Worm (Caenorhabditis elegans) whole organism, L4/young adult: ENCODE results near the gene str-204.

Source experiments
- W03F9.2 ChIP-seq: fragments of 150-350 bp; optimal IDR thresholded peaks from 2 replicates; lab custom pipeline; 2014; ENCODE audit warnings: missing biosample characterization, missing genetic modification characterization
- dao-5 ChIP-seq: sonication (generic microtip); optimal IDR thresholded peaks from 2 replicates; lab custom pipeline; 2016; ENCODE audit warnings: missing genotype, missing genetic modification characterization, moderate library complexity, missing compliant biosample characterization
- him-1 ChIP-seq: sonication (generic microtip); optimal IDR thresholded peaks from 2 replicates; lab custom pipeline; 2016; ENCODE audit warnings: missing genotype, missing genetic modification reagents, missing genetic modification characterization, missing compliant biosample characterization

str-204 gene

ce11 chrV:7186599-7186998 is 27.1 kb downstream of the str-204 start:
- TF ChIP-seq him-1 (tag; lab: Kevin White, UChicago): no peak

ce11 chrV:7187295-7187694 is 27.8 kb downstream of the str-204 start:
- TF ChIP-seq W03F9.2 (tag; lab: Kevin White, UChicago) (no peak), him-1 (tag; lab: Kevin White, UChicago) (no peak), dao-5 (tag; lab: Kevin White, UChicago) (no peak)

- TF ChIP-seq him-1 (tag; lab: Kevin White, UChicago) (no peak), dao-5 (tag; lab: Kevin White, UChicago) (no peak), W03F9.2 (tag; lab: Kevin White, UChicago) (no peak)
Measured at ce11 chrV:7193562-7193961, 34.1 kb downstream of the str-204 start, which contains the start of gene F09G2.8. F09G2.8 (minus strand) TSS chrV:7193662.

- TF ChIP-seq W03F9.2 (tag; lab: Kevin White, UChicago) (no peak), dao-5 (tag; lab: Kevin White, UChicago) (no peak), him-1 (tag; lab: Kevin White, UChicago) (no peak)
Measured at ce11 chrV:7194818-7195217, 35.3 kb downstream of the str-204 start.

ce11 chrV:7196037-7196436 is 36.5 kb downstream of the str-204 start, which contains the start of gene attf-2:
attf-2 (minus strand) TSS chrV:7196137.
- TF ChIP-seq W03F9.2 (tag; lab: Kevin White, UChicago) (no peak), dao-5 (tag; lab: Kevin White, UChicago) (no peak), him-1 (tag; lab: Kevin White, UChicago) (no peak)

ce11 chrV:7196498-7196966 is 37.0 kb downstream of the str-204 start, which contains the start of gene F09G2.2:
F09G2.2 (plus strand) TSS chrV:7196916.
- TF ChIP-seq W03F9.2 (tag; lab: Kevin White, UChicago): peak; percentile 93
- peak; percentile 52 for TF ChIP-seq him-1 (tag; lab: Kevin White, UChicago)
- no peak for TF ChIP-seq dao-5 (tag; lab: Kevin White, UChicago)

- TF ChIP-seq him-1 (tag; lab: Kevin White, UChicago) (no peak), W03F9.2 (tag; lab: Kevin White, UChicago) (no peak), dao-5 (tag; lab: Kevin White, UChicago) (no peak)
Measured at ce11 chrV:7197036-7197435, 37.5 kb downstream of the str-204 start.

ce11 chrV:7198403-7198802 is 38.9 kb downstream of the str-204 start:
- TF ChIP-seq him-1 (tag; lab: Kevin White, UChicago) (no peak), W03F9.2 (tag; lab: Kevin White, UChicago) (no peak), dao-5 (tag; lab: Kevin White, UChicago) (no peak)

- no peak for TF ChIP-seq him-1 (tag; lab: Kevin White, UChicago)
- no peak for TF ChIP-seq W03F9.2 (tag; lab: Kevin White, UChicago)
- no peak for TF ChIP-seq dao-5 (tag; lab: Kevin White, UChicago)
Measured at ce11 chrV:7199077-7199476, 39.6 kb downstream of the str-204 start.

ce11 chrV:7199932-7200331 is 40.4 kb downstream of the str-204 start, which contains the start of gene F09G2.1:
F09G2.1 (plus strand) TSS chrV:7200232.
- TF ChIP-seq dao-5 (tag; lab: Kevin White, UChicago) (no peak), him-1 (tag; lab: Kevin White, UChicago) (no peak), W03F9.2 (tag; lab: Kevin White, UChicago) (no peak)

ce11 chrV:7201353-7201752 is 41.9 kb downstream of the str-204 start:
- no peak for TF ChIP-seq W03F9.2 (tag; lab: Kevin White, UChicago)
- TF ChIP-seq him-1 (tag; lab: Kevin White, UChicago): no peak
- TF ChIP-seq dao-5 (tag; lab: Kevin White, UChicago): no peak

ce11 chrV:7209001-7209400 is 49.5 kb downstream of the str-204 start:
- TF ChIP-seq dao-5 (tag; lab: Kevin White, UChicago) (no peak), W03F9.2 (tag; lab: Kevin White, UChicago) (no peak), him-1 (tag; lab: Kevin White, UChicago) (no peak)
